Fruit fly (Drosophila melanogaster): Measurements from ENCODE around the gene Cont.

DNA sequence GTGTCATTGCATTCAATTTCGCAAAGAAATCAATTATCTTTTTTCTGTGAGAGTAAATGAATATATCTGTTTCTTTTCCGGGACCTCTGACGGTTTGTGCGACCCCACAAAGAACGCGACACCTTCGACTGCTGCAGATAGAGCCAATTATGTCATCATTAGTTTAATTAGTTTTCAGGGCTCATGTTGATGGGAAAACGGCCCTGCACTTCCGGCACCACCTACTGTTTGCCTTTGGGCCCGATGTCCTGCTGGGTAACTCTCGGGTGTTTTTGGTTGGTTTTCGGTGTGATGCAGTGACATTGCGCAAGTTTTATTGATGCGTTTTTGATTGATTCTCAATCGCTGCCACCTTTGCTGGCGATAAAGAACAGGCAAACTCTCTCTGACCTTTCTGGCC, 40.9 kb upstream of the Cont start:
- no peak for TF ChIP-seq CG8478 (optimal IDR thresholded peaks at IDR 0.05)
- no peak for TF ChIP-seq CTCF (optimal IDR thresholded peaks at IDR 0.05)
